Worm (Caenorhabditis elegans) whole organism, early embryonic: ENCODE measurements around the gene T04B2.7.

Experiments used
- B0310.2 ChIP-seq: sonication (generic microtip); optimal IDR thresholded peaks from 2 replicates; lab custom pipeline; 2016; ENCODE audit warnings: mild to moderate bottlenecking, missing genetic modification characterization, missing compliant biosample characterization
- aly-1 ChIP-seq: sonication (generic microtip); optimal IDR thresholded peaks from 2 replicates; lab custom pipeline; 2016; ENCODE audit warnings: missing genetic modification characterization, missing compliant biosample characterization
- ama-1 ChIP-seq: fragments of 150-350 bp; optimal IDR thresholded peaks from 2 replicates; lab custom pipeline; 2014
- ceh-13 ChIP-seq: fragments of 200-800 bp; sonication (Bioruptor generic); optimal IDR thresholded peaks from 2 replicates; lab custom pipeline; 2018; ENCODE audit warnings: mild to moderate bottlenecking, missing genetic modification characterization, missing compliant biosample characterization
- ets-7 ChIP-seq: sonication (generic microtip); optimal IDR thresholded peaks from 2 replicates; lab custom pipeline; 2016; ENCODE audit warnings: missing genotype, missing genetic modification characterization, missing compliant biosample characterization
- flt-1 ChIP-seq: fragments of 200-800 bp; sonication (Bioruptor generic); IDR thresholded peaks from 2 replicates; pipeline ENCODE4 v1.3.6; 2022; ENCODE audit warnings: missing genetic modification characterization, missing compliant biosample characterization
- pes-1 ChIP-seq: fragments of 200-800 bp; sonication (Bioruptor generic); IDR thresholded peaks from 2 replicates; pipeline ENCODE4 v1.3.6; 2022; ENCODE audit warnings: missing genetic modification reagents, missing genetic modification characterization, missing compliant biosample characterization
- scrt-1 ChIP-seq: fragments of 200-800 bp; sonication (Bioruptor generic); IDR thresholded peaks from 2 replicates; pipeline ENCODE4 v1.3.6; 2022; ENCODE audit warnings: missing genetic modification characterization, missing compliant biosample characterization
- tbx-11 ChIP-seq: fragments of 200-800 bp; sonication (Bioruptor generic); IDR thresholded peaks from 2 replicates; pipeline ENCODE4 v1.3.6; 2022; ENCODE audit warnings: missing genetic modification characterization, missing compliant biosample characterization
- tra-4 ChIP-seq: sonication (generic microtip); optimal IDR thresholded peaks from 2 replicates; lab custom pipeline; 2017; ENCODE audit warnings: missing genetic modification characterization, missing compliant biosample characterization

- TF ChIP-seq aly-1 (tag; lab: Kevin White, UChicago) (no peak), flt-1 (GFP tag; lab: Robert Waterston, UW) (no peak), tra-4 (tag; lab: Kevin White, UChicago) (no peak), ama-1 (no peak), pes-1 (no peak), ets-7 (tag; lab: Kevin White, UChicago) (no peak), B0310.2 (tag; lab: Kevin White, UChicago) (no peak), scrt-1 (GFP tag; lab: Robert Waterston, UW) (no peak), ceh-13 (GFP tag; lab: Kevin White, UChicago) (no peak), tbx-11 (GFP tag; lab: Robert Waterston, UW) (no peak)
These were observed 12.2 kb upstream of the T04B2.7 start for ce11 chrIV:10068266-10068665.
